Fruit fly (Drosophila melanogaster): ENCODE results near the gene CG42713.
A peak's percentile ranks its signal among the peaks of the same experiment; 100 is the strongest.

The CG42713 gene

dm6 chr2L:8937003-8937402 lies 45.8 kb downstream of the CG42713 start, which contains the start of gene Tsp29Fb:
Gene Tsp29Fb, plus strand, starts transcription at chr2L:8937390.
- TF ChIP-seq CG18011 (GFP tag; optimal IDR thresholded peaks at IDR 0.05), result peak; percentile 39
- peak; percentile 34 for TF ChIP-seq CG8944 (GFP tag; optimal IDR thresholded peaks at IDR 0.05)
- TF ChIP-seq CG8388 (GFP tag; optimal IDR thresholded peaks at IDR 0.05), result peak; percentile 65
- TF ChIP-seq HmgZ (tag; optimal IDR thresholded peaks at IDR 0.05), result peak; percentile 79
- no peak for TF ChIP-seq CG2202 (tag; optimal IDR thresholded peaks at IDR 0.05)
- no peak for TF ChIP-seq CG16813 (GFP tag; IDR thresholded peaks at IDR 0.05; ENCODE audit: partially characterized antibody)
- peak; percentile 86 for TF ChIP-seq CG12659 (GFP tag; optimal IDR thresholded peaks at IDR 0.05)
- TF ChIP-seq CG12942 (GFP tag; optimal IDR thresholded peaks at IDR 0.05), result peak; percentile 35
- peak; percentile 51 for TF ChIP-seq Six4 (GFP tag; optimal IDR thresholded peaks at IDR 0.05)
- no peak for TF ChIP-seq otp (GFP tag; IDR thresholded peaks at IDR 0.05)
- no peak for TF ChIP-seq CG3163 (GFP tag; optimal IDR thresholded peaks at IDR 0.05)
- TF ChIP-seq CG32767 (GFP tag; IDR thresholded peaks at IDR 0.05), result peak; percentile 19; the same call in 1 of the 2 replicates
- peak; percentile 77 for TF ChIP-seq Sox100B (GFP tag; optimal IDR thresholded peaks at IDR 0.05)
- TF ChIP-seq B-H1 (GFP tag; IDR thresholded peaks at IDR 0.05), result peak; percentile 39; the same call in 1 of the 3 replicates
- peak; percentile 92 for TF ChIP-seq CG2678 (tag; optimal IDR thresholded peaks at IDR 0.05)
- TF ChIP-seq CG3995 (GFP tag; optimal IDR thresholded peaks at IDR 0.05), result peak; percentile 11
- no peak for TF ChIP-seq CG33557 (GFP tag; optimal IDR thresholded peaks at IDR 0.05)
- peak; percentile 68; the same call in 1 of the 3 replicates for TF ChIP-seq CG11695 (GFP tag; IDR thresholded peaks at IDR 0.05)
- peak; percentile 40 for TF ChIP-seq lbe (GFP tag; optimal IDR thresholded peaks at IDR 0.05)
- TF ChIP-seq jigr1 (GFP tag; IDR thresholded peaks at IDR 0.05), result 0 out of 3 replicates have a peak, but pooled peaks have one; percentile 11
- peak; percentile 58 for TF ChIP-seq CG13775 (GFP tag; optimal IDR thresholded peaks at IDR 0.05)
- peak; percentile 78 for TF ChIP-seq Rfx (GFP tag; IDR thresholded peaks at IDR 0.05)
- peak; percentile 39 for TF ChIP-seq Antp (GFP tag; optimal IDR thresholded peaks at IDR 0.05)
- peak; percentile 60 for TF ChIP-seq CG6689 (GFP tag; IDR thresholded peaks at IDR 0.05)
- peak; percentile 35; the same call in 1 of the 2 replicates for TF ChIP-seq ap (GFP tag; IDR thresholded peaks at IDR 0.05)
- TF ChIP-seq trh (GFP tag; optimal IDR thresholded peaks at IDR 0.05), result peak; percentile 53
- TF ChIP-seq CG15514 (GFP tag; optimal IDR thresholded peaks at IDR 0.05), result peak; percentile 62
- TF ChIP-seq CG12155 (GFP tag; optimal IDR thresholded peaks at IDR 0.05), result peak; percentile 66
- no peak for TF ChIP-seq Atf3 (GFP tag; optimal IDR thresholded peaks at IDR 0.05)
- TF ChIP-seq CG8359 (GFP tag; optimal IDR thresholded peaks at IDR 0.05; ENCODE audit: borderline replicate concordance), result no peak
- TF ChIP-seq Fer2 (tag; optimal IDR thresholded peaks at IDR 0.05), result peak; percentile 55
- TF ChIP-seq dpn (GFP tag; optimal IDR thresholded peaks at IDR 0.05), result peak; percentile 45 to 65
- TF ChIP-seq cato (GFP tag; optimal IDR thresholded peaks at IDR 0.05; ENCODE audit: borderline replicate concordance), result peak; percentile 1
- no peak for TF ChIP-seq dmrt11E (tag; optimal IDR thresholded peaks at IDR 0.05)
- TF ChIP-seq dm (GFP tag; optimal IDR thresholded peaks at IDR 0.05), result peak; percentile 1
- no peak for TF ChIP-seq CG33213 (GFP tag; optimal IDR thresholded peaks at IDR 0.05)
- TF ChIP-seq Atf-2 (GFP tag; optimal IDR thresholded peaks at IDR 0.05), result peak; percentile 22
- TF ChIP-seq sr (GFP tag; IDR thresholded peaks at IDR 0.05), result no peak; the same call in 2 of the 3 replicates
- TF ChIP-seq CG2199 (GFP tag; IDR thresholded peaks at IDR 0.05), result no peak
- peak; percentile 13 for TF ChIP-seq sd (tag; optimal IDR thresholded peaks at IDR 0.05)
- 0 out of 3 replicates have a peak, but pooled peaks have one; percentile 35 for TF ChIP-seq ken (GFP tag; IDR thresholded peaks at IDR 0.05)
- TF ChIP-seq CG42726 (GFP tag; IDR thresholded peaks at IDR 0.05; ENCODE audit: partially characterized antibody), result no peak
- TF ChIP-seq CG6854 (GFP tag; optimal IDR thresholded peaks at IDR 0.05), result peak; percentile 49
- no peak for TF ChIP-seq knrl (GFP tag; IDR thresholded peaks at IDR 0.05; ENCODE audit: partially characterized antibody)
- TF ChIP-seq CG43689 (GFP tag; IDR thresholded peaks at IDR 0.05), result no peak
- no peak for TF ChIP-seq MESR4 (GFP tag; optimal IDR thresholded peaks at IDR 0.05)
- TF ChIP-seq vnd (GFP tag; IDR thresholded peaks at IDR 0.05; ENCODE audit: partially characterized antibody), result no peak
- peak; percentile 73 for TF ChIP-seq Blimp-1 (GFP tag; optimal IDR thresholded peaks at IDR 0.05)
- TF ChIP-seq Poxn (GFP tag; IDR thresholded peaks at IDR 0.05), result no peak
- peak; percentile 66; the same call in 1 of the 2 replicates for TF ChIP-seq HLH3B (GFP tag; IDR thresholded peaks at IDR 0.05)

All from whole organism, embryonic.